Worm (Caenorhabditis elegans) whole organism, L1 larva: ENCODE results near the gene T07D3.2.

Experiments
- C16A3.4 ChIP-seq: fragments of 150-350 bp; optimal IDR thresholded peaks from 2 replicates; lab custom pipeline; 2014; ENCODE audit warnings: missing biosample characterization, missing genetic modification characterization
- F16B12.6 ChIP-seq: fragments of 150-350 bp; optimal IDR thresholded peaks from 2 replicates; lab custom pipeline; 2014; ENCODE audit warnings: missing biosample characterization, missing genetic modification characterization
- alr-1 ChIP-seq: fragments of 200-800 bp; sonication (Bioruptor generic); optimal IDR thresholded peaks from 2 replicates; lab custom pipeline; 2018; ENCODE audit warnings: borderline replicate concordance, mild to moderate bottlenecking, missing genetic modification characterization, missing compliant biosample characterization
- ama-1 ChIP-seq: fragments of 150-350 bp; optimal IDR thresholded peaks from 2 replicates; lab custom pipeline; 2014
- ceh-82 ChIP-seq, 3 experiments: fragments of 150-350 bp in 1 of 3; sonication (generic microtip) in 2 of 3; optimal IDR thresholded peaks; 2 replicates each; lab custom pipeline; 2014 to 2017; ENCODE audit warnings: missing biosample characterization in 3 of 3, missing genetic modification characterization in 3 of 3
- ceh-88 ChIP-seq: fragments of 200-800 bp; sonication (Bioruptor generic); IDR thresholded peaks from 2 replicates; pipeline ENCODE4 v1.3.6; 2022; ENCODE audit warnings: missing genetic modification characterization, missing compliant biosample characterization
- dpl-1 ChIP-seq, 3 experiments: fragments of 150-350 bp in 2 of 3; sonication (generic microtip) in 1 of 3; optimal IDR thresholded peaks; 2 replicates each; lab custom pipeline; 2014 to 2017; ENCODE audit warnings: missing biosample characterization in 3 of 3, missing genetic modification characterization in 3 of 3, missing genetic modification reagents in 3 of 3
- dsc-1 ChIP-seq: sonication (generic microtip); optimal IDR thresholded peaks from 2 replicates; lab custom pipeline; 2016; ENCODE audit warnings: mild to moderate bottlenecking, missing genetic modification characterization, missing compliant biosample characterization
- efl-3 ChIP-seq: fragments of 200-800 bp; sonication (Bioruptor generic); optimal IDR thresholded peaks from 2 replicates; lab custom pipeline; 2018; ENCODE audit warnings: mild to moderate bottlenecking, missing genetic modification characterization, missing compliant biosample characterization
- elt-2 ChIP-seq: sonication (generic microtip); optimal IDR thresholded peaks from 2 replicates; lab custom pipeline; 2016; ENCODE audit warnings: missing genetic modification characterization, mild to moderate bottlenecking, inconsistent platforms, missing compliant biosample characterization, missing genetic modification reagents
- irx-1 ChIP-seq: sonication (generic microtip); optimal IDR thresholded peaks from 2 replicates; lab custom pipeline; 2016; ENCODE audit warnings: missing genetic modification characterization, missing compliant biosample characterization
- isw-1 ChIP-seq: fragments of 200-800 bp; sonication (Bioruptor generic); IDR thresholded peaks from 2 replicates; pipeline ENCODE4 v1.3.6; 2022; ENCODE audit warnings: missing genetic modification characterization, missing compliant biosample characterization
- lin-35 ChIP-seq, 2 experiments: fragments of 150-350 bp; optimal IDR thresholded peaks; 2 replicates each; lab custom pipeline; 2014; ENCODE audit warnings: missing biosample characterization in 2 of 2, missing genetic modification characterization in 2 of 2, missing genetic modification reagents in 2 of 2
- lsy-2 ChIP-seq, 2 experiments: fragments of 150-350 bp; optimal IDR thresholded peaks; 2 replicates each; lab custom pipeline; 2014; ENCODE audit warnings: missing biosample characterization in 2 of 2, missing genetic modification characterization in 2 of 2
- mdl-1 ChIP-seq, 2 experiments: fragments of 150-350 bp; optimal IDR thresholded peaks; 2 replicates each; lab custom pipeline; 2014 to 2017; ENCODE audit warnings: missing biosample characterization in 2 of 2, missing genetic modification characterization in 2 of 2, inconsistent platforms in 1 of 2
- nhr-20 ChIP-seq: sonication (generic microtip); optimal IDR thresholded peaks from 2 replicates; lab custom pipeline; 2016; ENCODE audit warnings: mild to moderate bottlenecking, missing genetic modification characterization, missing compliant biosample characterization
- nhr-237 ChIP-seq: fragments of 150-350 bp; optimal IDR thresholded peaks from 2 replicates; lab custom pipeline; 2014; ENCODE audit warnings: missing biosample characterization, missing genetic modification characterization
- nhr-84 ChIP-seq: sonication (generic microtip); optimal IDR thresholded peaks from 2 replicates; lab custom pipeline; 2017; ENCODE audit warnings: missing biosample characterization, missing genetic modification characterization
- nhr-85 ChIP-seq: sonication (generic microtip); peaks from one replicate; lab custom pipeline; 2016; ENCODE audit warnings: missing genetic modification characterization, inconsistent platforms, missing compliant biosample characterization
- nhr-90 ChIP-seq: sonication (generic microtip); optimal IDR thresholded peaks from 2 replicates; lab custom pipeline; 2016; ENCODE audit warnings: mild to moderate bottlenecking, missing genetic modification characterization, missing compliant biosample characterization; ENCODE audit not compliant: poor library complexity
- pax-3 ChIP-seq: fragments of 200-800 bp; sonication (Bioruptor generic); optimal IDR thresholded peaks from 2 replicates; lab custom pipeline; 2018; ENCODE audit warnings: mild to moderate bottlenecking, missing genetic modification characterization, moderate library complexity, missing compliant biosample characterization
- rnt-1 ChIP-seq: sonication (generic microtip); optimal IDR thresholded peaks from 2 replicates; lab custom pipeline; 2016; ENCODE audit warnings: mild to moderate bottlenecking, missing genetic modification characterization, moderate library complexity, missing compliant biosample characterization
- skn-1 ChIP-seq: fragments of 150-350 bp; optimal IDR thresholded peaks from 2 replicates; lab custom pipeline; 2014; ENCODE audit warnings: missing biosample characterization, missing genetic modification characterization
- sox-4 ChIP-seq: sonication (generic microtip); optimal IDR thresholded peaks from 2 replicates; lab custom pipeline; 2016; ENCODE audit warnings: missing genetic modification characterization, missing compliant biosample characterization
- sptf-1 ChIP-seq: fragments of 150-350 bp; optimal IDR thresholded peaks from 2 replicates; lab custom pipeline; 2014; ENCODE audit warnings: missing biosample characterization, missing genetic modification characterization
- sup-37 ChIP-seq: fragments of 200-800 bp; sonication (Bioruptor generic); optimal IDR thresholded peaks from 2 replicates; lab custom pipeline; 2018; ENCODE audit warnings: mild to moderate bottlenecking, missing genetic modification characterization, missing compliant biosample characterization
- unc-30 ChIP-seq: sonication (generic microtip); optimal IDR thresholded peaks from 2 replicates; lab custom pipeline; 2017; ENCODE audit warnings: missing biosample characterization, missing genetic modification characterization
- unc-62 ChIP-seq: fragments of 150-350 bp; optimal IDR thresholded peaks from 2 replicates; lab custom pipeline; 2014; ENCODE audit warnings: missing biosample characterization, missing genetic modification reagents, missing genetic modification characterization
- unc-86 ChIP-seq: sonication (generic microtip); optimal IDR thresholded peaks from 2 replicates; lab custom pipeline; 2016; ENCODE audit warnings: missing genetic modification characterization, missing compliant biosample characterization
- unc-98 ChIP-seq: fragments of 200-800 bp; sonication (Bioruptor generic); IDR thresholded peaks from 2 replicates; pipeline ENCODE4 v1.3.6; 2022; ENCODE audit warnings: missing genetic modification characterization, missing compliant biosample characterization
- vab-15 ChIP-seq: sonication (generic microtip); optimal IDR thresholded peaks from 2 replicates; lab custom pipeline; 2017; ENCODE audit warnings: missing genotype, mild to moderate bottlenecking, missing genetic modification characterization, missing compliant biosample characterization
- zip-4 ChIP-seq: fragments of 200-800 bp; sonication (Bioruptor generic); optimal IDR thresholded peaks from 2 replicates; lab custom pipeline; 2018; ENCODE audit warnings: mild to moderate bottlenecking, missing genetic modification characterization, moderate library complexity, missing compliant biosample characterization

T07D3.2 gene

ce11 chrII:872993-873787, 28.5 kb upstream of the T07D3.2 start, which contains the start of gene alg-2 (continued):
- TF ChIP-seq skn-1 (tag; lab: Kevin White, UChicago) (peak; percentile 42), lin-35 (GFP tag; optimal IDR thresholded peaks at IDR 0.05; lab: Kevin White, UChicago) (peak; percentile 62 to 68), dpl-1 (GFP tag; optimal IDR thresholded peaks at IDR 0.05; lab: Kevin White, UChicago) (peak; percentile 45 to 69 (median 48))

ce11 chrII:875739-876138, 26.0 kb upstream of the T07D3.2 start:
- TF ChIP-seq ceh-88 (GFP tag; lab: Robert Waterston, UW) (no peak), dsc-1 (no peak), irx-1 (no peak), sup-37 (GFP tag; lab: Kevin White, UChicago) (no peak), rnt-1 (tag; lab: Kevin White, UChicago) (no peak), nhr-85 (tag; lab: Kevin White, UChicago) (no peak), vab-15 (tag; lab: Kevin White, UChicago) (no peak), nhr-84 (tag; lab: Kevin White, UChicago) (no peak), alr-1 (tag; lab: Kevin White, UChicago) (no peak), mdl-1 (tag; optimal IDR thresholded peaks at IDR 0.05; lab: Kevin White, UChicago) (no peak), ceh-82 (tag; optimal IDR thresholded peaks at IDR 0.05; lab: Kevin White, UChicago) (no peak), nhr-237 (tag; lab: Kevin White, UChicago) (no peak), sox-4 (tag; lab: Kevin White, UChicago) (no peak)

- no peak for TF ChIP-seq efl-3 (GFP tag; lab: Kevin White, UChicago)
- TF ChIP-seq lsy-2 (tag; optimal IDR thresholded peaks at IDR 0.05; lab: Kevin White, UChicago), result no peak
- no peak for TF ChIP-seq nhr-90 (tag; lab: Kevin White, UChicago)
- no peak for TF ChIP-seq dpl-1 (GFP tag; optimal IDR thresholded peaks at IDR 0.05; lab: Kevin White, UChicago)
- TF ChIP-seq pax-3 (tag; lab: Kevin White, UChicago), result no peak
- no peak for TF ChIP-seq skn-1 (tag; lab: Kevin White, UChicago)
- no peak for TF ChIP-seq unc-62 (GFP tag; lab: Kevin White, UChicago)
- TF ChIP-seq nhr-20, result peak; percentile 21
- TF ChIP-seq elt-2, result peak; percentile 79
- TF ChIP-seq ama-1 (lab: Kevin White, UChicago), result no peak
- no peak for TF ChIP-seq unc-30 (tag; lab: Kevin White, UChicago)
- TF ChIP-seq, all 84 proteins: peak for 2
Measured at ce11 chrII:880666-881226, 21.0 kb upstream of the T07D3.2 start.

- TF ChIP-seq zip-4 (GFP tag; lab: Kevin White, UChicago), result no peak
- TF ChIP-seq isw-1 (GFP tag; lab: Robert Waterston, UW), result no peak
- TF ChIP-seq nhr-85 (tag; lab: Kevin White, UChicago), result no peak
- TF ChIP-seq nhr-20, result peak; percentile 44
- no peak for TF ChIP-seq F16B12.6 (tag; lab: Kevin White, UChicago)
- peak; percentile 38 for TF ChIP-seq elt-2
- no peak for TF ChIP-seq unc-98 (GFP tag; lab: Robert Waterston, UW)
- TF ChIP-seq unc-86 (tag; lab: Kevin White, UChicago), result no peak
- no peak for TF ChIP-seq vab-15 (tag; lab: Kevin White, UChicago)
- TF ChIP-seq unc-62 (GFP tag; lab: Kevin White, UChicago), result no peak
- no peak for TF ChIP-seq sptf-1
Measured at ce11 chrII:884204-884603, 17.5 kb upstream of the T07D3.2 start.

ce11 chrII:888024-888423, 13.7 kb upstream of the T07D3.2 start, which contains the start of gene T07D3.4:
Gene T07D3.4, plus strand, starts transcription at chrII:888309.
- peak in 1 of 2 experiments; percentile 14 for TF ChIP-seq lin-35 (GFP tag; optimal IDR thresholded peaks at IDR 0.05; lab: Kevin White, UChicago)
- peak; percentile 83 for TF ChIP-seq elt-2
- peak; percentile 31 for TF ChIP-seq nhr-20
- TF ChIP-seq C16A3.4 (tag; lab: Kevin White, UChicago), result no peak
- no peak for TF ChIP-seq skn-1 (tag; lab: Kevin White, UChicago)
- TF ChIP-seq, all 84 proteins: peak for 3
